Fruit fly (Drosophila melanogaster) whole organism, embryonic: ENCODE measurements around the gene CG13250.

Source experiments
- CG11560 ChIP-seq: fragments of 200-800 bp; sonication (Bioruptor generic); IDR thresholded peaks from 3 replicates; pipeline ENCODE4 v1.3.6; 2022; ENCODE audit warnings: missing biosample characterization, missing genetic modification characterization
- CG12299 ChIP-seq: fragments of 200-800 bp; sonication (Bioruptor generic); optimal IDR thresholded peaks from 2 replicates; lab custom pipeline; 2018; ENCODE audit warnings: missing biosample characterization, mild to moderate bottlenecking, missing genetic modification characterization
- CG15011 ChIP-seq: fragments of 200-800 bp; sonication (Bioruptor generic); optimal IDR thresholded peaks from 3 replicates; lab custom pipeline; 2018; ENCODE audit warnings: missing biosample characterization, mild to moderate bottlenecking, missing genetic modification characterization
- CG15479 ChIP-seq: fragments of 200-800 bp; sonication (Bioruptor generic); optimal IDR thresholded peaks from 3 replicates; lab custom pipeline; 2019; ENCODE audit warnings: missing biosample characterization, mild to moderate bottlenecking, missing genetic modification characterization, moderate library complexity
- CG18262 ChIP-seq: fragments of 200-800 bp; optimal IDR thresholded peaks from 3 replicates; lab custom pipeline; 2019; ENCODE audit warnings: missing biosample characterization, mild to moderate bottlenecking, missing genetic modification characterization, moderate library complexity
- CG18764 ChIP-seq: fragments of 200-800 bp; sonication (Bioruptor generic); optimal IDR thresholded peaks from 3 replicates; lab custom pipeline; 2016; ENCODE audit warnings: missing biosample characterization, missing genetic modification characterization
- CG2129 ChIP-seq: fragments of 200-800 bp; sonication (Bioruptor generic); IDR thresholded peaks from 2 replicates; pipeline ENCODE4 v1.3.6; 2022; ENCODE audit warnings: missing biosample characterization, missing genetic modification characterization; ENCODE audit not compliant: partially characterized antibody
- CG2199 ChIP-seq: fragments of 200-800 bp; sonication (Bioruptor generic); IDR thresholded peaks from 3 replicates; pipeline ENCODE4 v1.3.6; 2022; ENCODE audit warnings: missing biosample characterization, missing genetic modification characterization
- CG2202 ChIP-seq: fragments of 200-800 bp; sonication (Bioruptor generic); optimal IDR thresholded peaks from 2 replicates; lab custom pipeline; 2018; ENCODE audit warnings: missing biosample characterization, mild to moderate bottlenecking, missing genetic modification characterization
- CG2875 ChIP-seq: fragments of 200-800 bp; sonication (Bioruptor generic); optimal IDR thresholded peaks from 2 replicates; lab custom pipeline; 2017; ENCODE audit warnings: missing biosample characterization, mild to moderate bottlenecking, missing genetic modification characterization, missing genetic modification reagents
- CG2889 ChIP-seq: fragments of 200-800 bp; sonication (Bioruptor generic); IDR thresholded peaks from 3 replicates; pipeline ENCODE4 v1.3.6; 2022; ENCODE audit warnings: missing biosample characterization, missing genetic modification characterization
- CG30403 ChIP-seq: fragments of 200-800 bp; sonication (Bioruptor generic); optimal IDR thresholded peaks from 3 replicates; lab custom pipeline; 2016; ENCODE audit warnings: missing biosample characterization, missing genetic modification characterization
- CG32767 ChIP-seq: fragments of 200-800 bp; sonication (Bioruptor generic); IDR thresholded peaks from 2 replicates; pipeline ENCODE4 v1.3.6; 2022; ENCODE audit warnings: missing biosample characterization, missing genetic modification characterization
- CG3995 ChIP-seq: fragments of 200-800 bp; sonication (Bioruptor generic); optimal IDR thresholded peaks from 3 replicates; lab custom pipeline; 2016; ENCODE audit warnings: missing biosample characterization, missing genetic modification characterization
- CG42726 ChIP-seq: fragments of 200-800 bp; sonication (Bioruptor generic); IDR thresholded peaks from 2 replicates; pipeline ENCODE4 v1.3.6; 2022; ENCODE audit warnings: missing biosample characterization, missing genetic modification characterization; ENCODE audit not compliant: partially characterized antibody
- CG4404 ChIP-seq: fragments of 200-800 bp; sonication (Bioruptor generic); IDR thresholded peaks from 2 replicates; pipeline ENCODE4 v1.3.6; 2022; ENCODE audit warnings: missing biosample characterization, missing genetic modification characterization
- CG4820 ChIP-seq: fragments of 200-800 bp; sonication (Bioruptor generic); optimal IDR thresholded peaks from 3 replicates; lab custom pipeline; 2016; ENCODE audit warnings: missing biosample characterization, missing genetic modification characterization
- CG6683 ChIP-seq: fragments of 200-800 bp; sonication (Bioruptor generic); optimal IDR thresholded peaks from 2 replicates; lab custom pipeline; 2017; ENCODE audit warnings: missing biosample characterization, mild to moderate bottlenecking, missing genetic modification characterization, missing genetic modification reagents
- CG8944 ChIP-seq: fragments of 200-800 bp; sonication (Bioruptor generic); optimal IDR thresholded peaks from 3 replicates; lab custom pipeline; 2016; ENCODE audit warnings: missing biosample characterization, missing genetic modification characterization
- CG9215 ChIP-seq: fragments of 200-800 bp; sonication (Bioruptor generic); IDR thresholded peaks from 2 replicates; pipeline ENCODE4 v1.3.6; 2022; ENCODE audit warnings: missing biosample characterization, missing genetic modification characterization
- CrebB ChIP-seq: fragments of 200-800 bp; sonication (Bioruptor generic); optimal IDR thresholded peaks from 3 replicates; lab custom pipeline; 2018; ENCODE audit warnings: missing biosample characterization, mild to moderate bottlenecking, missing genetic modification characterization
- D ChIP-seq, 2 experiments: fragments of 200-800 bp in 1 of 2; fragments of >200 bp in 1 of 2; sonication (Bioruptor generic) in 1 of 2; optimal IDR thresholded peaks; 2 replicates in 1 of 2; 3 replicates in 1 of 2; lab custom pipeline; 2017; ENCODE audit warnings: mild to moderate bottlenecking in 1 of 2, missing biosample characterization in 1 of 2, missing genetic modification characterization in 1 of 2, missing genetic modification reagents in 1 of 2
- Drgx ChIP-seq: fragments of 200-800 bp; sonication (Bioruptor generic); IDR thresholded peaks from 2 replicates; pipeline ENCODE4 v1.3.6; 2022; ENCODE audit warnings: missing biosample characterization, missing genetic modification characterization
- Gug ChIP-seq: fragments of 200-800 bp; sonication (Bioruptor generic); IDR thresholded peaks from 4 replicates; pipeline ENCODE4 v1.3.6; 2022; ENCODE audit warnings: missing biosample characterization, missing genetic modification characterization
- Hr78 ChIP-seq, 2 experiments: fragments of 200-800 bp in 1 of 2; fragments of >200 bp in 1 of 2; sonication (Bioruptor generic) in 1 of 2; optimal IDR thresholded peaks; 2 replicates each; lab custom pipeline; 2017 to 2019; ENCODE audit warnings: missing biosample characterization in 2 of 2, missing genetic modification characterization in 2 of 2, mild to moderate bottlenecking in 1 of 2, moderate library complexity in 1 of 2
- Nf-YC ChIP-seq: fragments of 200-800 bp; optimal IDR thresholded peaks from 3 replicates; lab custom pipeline; 2019; ENCODE audit warnings: missing biosample characterization, mild to moderate bottlenecking, missing genetic modification characterization, moderate library complexity
- Poxn ChIP-seq: fragments of 200-800 bp; sonication (Bioruptor generic); IDR thresholded peaks from 2 replicates; pipeline ENCODE4 v1.3.6; 2022; ENCODE audit warnings: missing biosample characterization, missing genetic modification characterization
- Ptx1 ChIP-seq: fragments of 200-800 bp; sonication (Bioruptor generic); IDR thresholded peaks from 2 replicates; pipeline ENCODE4 v1.3.6; 2022; ENCODE audit warnings: missing biosample characterization, missing genetic modification characterization
- Sin3A ChIP-seq: fragments of >200 bp; optimal IDR thresholded peaks from 2 replicates; lab custom pipeline; 2018
- Usf ChIP-seq: fragments of 200-800 bp; sonication (Bioruptor generic); optimal IDR thresholded peaks from 2 replicates; lab custom pipeline; 2017; ENCODE audit warnings: missing genotype, missing biosample characterization, missing genetic modification characterization
- YL-1 ChIP-seq: fragments of 200-800 bp; sonication (Bioruptor generic); optimal IDR thresholded peaks from 3 replicates; lab custom pipeline; 2017; ENCODE audit warnings: missing biosample characterization, mild to moderate bottlenecking, missing genetic modification characterization
- ash1 ChIP-seq: fragments of 200-800 bp; sonication (Bioruptor generic); optimal IDR thresholded peaks from 2 replicates; lab custom pipeline; 2018; ENCODE audit warnings: missing biosample characterization, mild to moderate bottlenecking, missing genetic modification characterization
- ato ChIP-seq: fragments of 200-800 bp; sonication (Bioruptor generic); IDR thresholded peaks from 2 replicates; pipeline ENCODE4 v1.3.6; 2022; ENCODE audit warnings: missing biosample characterization, missing genetic modification characterization; ENCODE audit not compliant: partially characterized antibody
- crc ChIP-seq: fragments of 200-800 bp; sonication (Bioruptor generic); optimal IDR thresholded peaks from 2 replicates; lab custom pipeline; 2016; ENCODE audit warnings: missing biosample characterization, missing genetic modification characterization
- dan ChIP-seq: fragments of 200-800 bp; sonication (Bioruptor generic); IDR thresholded peaks from 2 replicates; pipeline ENCODE4 v1.3.6; 2022; ENCODE audit warnings: missing biosample characterization, missing genetic modification characterization
- dati ChIP-seq: fragments of 200-800 bp; sonication (Bioruptor generic); IDR thresholded peaks from 2 replicates; pipeline ENCODE4 v1.3.6; 2022; ENCODE audit warnings: missing biosample characterization, missing genetic modification characterization
- en ChIP-seq: fragments of 200-800 bp; sonication (Bioruptor generic); optimal IDR thresholded peaks from 2 replicates; lab custom pipeline; 2016; ENCODE audit warnings: missing biosample characterization, missing genetic modification characterization
- eve ChIP-seq, 2 experiments: fragments of >200 bp; optimal IDR thresholded peaks; 2 replicates each; lab custom pipeline; 2017; ENCODE audit warnings: missing biosample characterization in 2 of 2, missing genetic modification characterization in 2 of 2
- ham ChIP-seq: fragments of 200-800 bp; sonication (Bioruptor generic); IDR thresholded peaks from 2 replicates; pipeline ENCODE4 v1.3.6; 2022; ENCODE audit warnings: missing biosample characterization, missing genetic modification characterization
- jing ChIP-seq: fragments of 200-800 bp; sonication (Bioruptor generic); optimal IDR thresholded peaks from 2 replicates; lab custom pipeline; 2018; ENCODE audit warnings: missing biosample characterization, mild to moderate bottlenecking, missing genetic modification characterization
- jumu ChIP-seq: fragments of 200-800 bp; sonication (Bioruptor generic); optimal IDR thresholded peaks from 3 replicates; lab custom pipeline; 2016; ENCODE audit warnings: missing biosample characterization, missing genetic modification characterization
- kah ChIP-seq: fragments of 200-800 bp; sonication (Bioruptor generic); optimal IDR thresholded peaks from 2 replicates; lab custom pipeline; 2018; ENCODE audit warnings: missing biosample characterization, mild to moderate bottlenecking, missing genetic modification characterization
- lilli ChIP-seq: fragments of 200-800 bp; sonication (Bioruptor generic); optimal IDR thresholded peaks from 3 replicates; lab custom pipeline; 2016; ENCODE audit warnings: missing biosample characterization, missing genetic modification characterization
- mam ChIP-seq: fragments of 200-800 bp; sonication (Bioruptor generic); optimal IDR thresholded peaks from 3 replicates; lab custom pipeline; 2016; ENCODE audit warnings: missing biosample characterization, missing genetic modification characterization
- nau ChIP-seq: fragments of 200-800 bp; sonication (Bioruptor generic); optimal IDR thresholded peaks from 3 replicates; lab custom pipeline; 2017; ENCODE audit warnings: missing biosample characterization, mild to moderate bottlenecking, missing genetic modification characterization, missing genetic modification reagents
- pnt ChIP-seq: fragments of 200-800 bp; sonication (Bioruptor generic); optimal IDR thresholded peaks from 3 replicates; lab custom pipeline; 2016; ENCODE audit warnings: missing biosample characterization, missing genetic modification characterization
- psq ChIP-seq: fragments of 200-800 bp; sonication (Bioruptor generic); optimal IDR thresholded peaks from 2 replicates; lab custom pipeline; 2017; ENCODE audit warnings: missing biosample characterization, missing genetic modification characterization
- slp2 ChIP-seq: fragments of 200-800 bp; sonication (Bioruptor generic); optimal IDR thresholded peaks from 2 replicates; lab custom pipeline; 2016; ENCODE audit warnings: missing biosample characterization, missing genetic modification characterization
- stc ChIP-seq: fragments of 200-800 bp; sonication (Bioruptor generic); IDR thresholded peaks from 2 replicates; pipeline ENCODE4 v1.3.6; 2022; ENCODE audit warnings: missing biosample characterization, missing genetic modification characterization
- trh ChIP-seq: fragments of 200-800 bp; sonication (Bioruptor generic); optimal IDR thresholded peaks from 2 replicates; lab custom pipeline; 2016; ENCODE audit warnings: missing biosample characterization, missing genetic modification characterization

The CG13250 gene

dm6 chr3L:20517897-20518804, 15.4 kb upstream of the CG13250 start (continued):
- TF ChIP-seq CG8944 (GFP tag; lab: Kevin White, UChicago): no peak
- peak; percentile 37 for TF ChIP-seq mam (GFP tag; lab: Kevin White, UChicago)
- TF ChIP-seq CrebB (tag; lab: Kevin White, UChicago): peak; percentile 18
- TF ChIP-seq psq (GFP tag; lab: Kevin White, UChicago): peak; percentile 87
- peak; percentile 68 for TF ChIP-seq Ptx1 (GFP tag; lab: Robert Waterston, UW)
- TF ChIP-seq crc (GFP tag; lab: Kevin White, UChicago): no peak
- TF ChIP-seq CG2202 (tag; lab: Kevin White, UChicago): no peak
- no peak for TF ChIP-seq CG2199 (GFP tag; lab: Robert Waterston, UW)
- peak; percentile 13; the same call in 1 of the 2 replicates for TF ChIP-seq Drgx (GFP tag; lab: Robert Waterston, UW)
- TF ChIP-seq CG2875 (GFP tag; lab: Kevin White, UChicago): no peak
- TF ChIP-seq CG4820 (GFP tag; lab: Kevin White, UChicago): no peak
- no peak for TF ChIP-seq Usf (GFP tag; lab: Kevin White, UChicago)
- TF ChIP-seq CG32767: no peak
- TF ChIP-seq CG9215 (GFP tag; lab: Robert Waterston, UW): 0 out of 2 replicates have a peak, but pooled peaks have one; percentile 9
- TF ChIP-seq dan: no peak
- TF ChIP-seq Gug (GFP tag; lab: Robert Waterston, UW): no peak
- no peak for TF ChIP-seq CG6683
- no peak for TF ChIP-seq CG11560
- TF ChIP-seq CG15479: no peak
- TF ChIP-seq jing (GFP tag; lab: Kevin White, UChicago): no peak
- TF ChIP-seq kah: no peak
- TF ChIP-seq slp2 (GFP tag; lab: Kevin White, UChicago): peak; percentile 51
- no peak for TF ChIP-seq Nf-YC
- TF ChIP-seq Hr78 (GFP tag; optimal IDR thresholded peaks at IDR 0.05; lab: Kevin White, UChicago): no peak
- no peak for TF ChIP-seq Sin3A (lab: Kevin White, UChicago)
- TF ChIP-seq CG4404 (GFP tag; lab: Robert Waterston, UW): no peak
- peak; percentile 17 for TF ChIP-seq jumu (GFP tag; lab: Kevin White, UChicago)
- TF ChIP-seq ato: no peak
- no peak for TF ChIP-seq CG3995 (GFP tag; lab: Kevin White, UChicago)
- TF ChIP-seq YL-1: no peak
- no peak for TF ChIP-seq stc (GFP tag; lab: Robert Waterston, UW)
- no peak for TF ChIP-seq ash1 (GFP tag; lab: Kevin White, UChicago)
- no peak for TF ChIP-seq ham (GFP tag; lab: Robert Waterston, UW)
- TF ChIP-seq D (optimal IDR thresholded peaks at IDR 0.05; lab: Kevin White, UChicago): no peak
- no peak for TF ChIP-seq D (GFP tag; optimal IDR thresholded peaks at IDR 0.05; lab: Kevin White, UChicago)
- no peak for TF ChIP-seq dati
- peak; percentile 13 for TF ChIP-seq CG18262 (tag; lab: Kevin White, UChicago)
- no peak for TF ChIP-seq pnt (GFP tag; lab: Kevin White, UChicago)
- TF ChIP-seq CG2889 (GFP tag; lab: Robert Waterston, UW): no peak
- no peak for TF ChIP-seq Poxn (GFP tag; lab: Robert Waterston, UW)
- peak; percentile 30 for TF ChIP-seq CG12299
- TF ChIP-seq CG18764 (GFP tag; lab: Kevin White, UChicago): no peak
- TF ChIP-seq CG15011: no peak
- TF ChIP-seq CG42726: no peak
- TF ChIP-seq nau (GFP tag; lab: Kevin White, UChicago): no peak
- peak; percentile 48 for TF ChIP-seq CG30403 (GFP tag; lab: Kevin White, UChicago)
- no peak for TF ChIP-seq en (GFP tag; lab: Kevin White, UChicago)
- TF ChIP-seq CG2129 (GFP tag; lab: Robert Waterston, UW): no peak
- peak; percentile 32 for TF ChIP-seq lilli
- no peak for TF ChIP-seq trh (GFP tag; lab: Kevin White, UChicago)
- peak in 1 of 2 experiments; percentile 54 for TF ChIP-seq eve (GFP tag; optimal IDR thresholded peaks at IDR 0.05; lab: Kevin White, UChicago)
